Fruit fly (Drosophila melanogaster) whole organism, embryonic: ENCODE results near the gene CG12116.

Source experiments
- CG11247 ChIP-seq: fragments of 200-800 bp; sonication (Bioruptor generic); IDR thresholded peaks from 2 replicates; pipeline ENCODE4 v1.3.6; 2022; ENCODE audit warnings: missing biosample characterization, missing genetic modification characterization
- CG16813 ChIP-seq: fragments of 200-800 bp; sonication (Bioruptor generic); IDR thresholded peaks from 3 replicates; pipeline ENCODE4 v1.3.6; 2022; ENCODE audit warnings: missing biosample characterization, missing genetic modification characterization; ENCODE audit not compliant: partially characterized antibody
- CG17385 ChIP-seq: fragments of 200-800 bp; sonication (Bioruptor generic); optimal IDR thresholded peaks from 3 replicates; lab custom pipeline; 2018; ENCODE audit warnings: missing biosample characterization, mild to moderate bottlenecking, missing genetic modification characterization
- CG2116 ChIP-seq: fragments of 200-800 bp; sonication (Bioruptor generic); optimal IDR thresholded peaks from 3 replicates; lab custom pipeline; 2018; ENCODE audit warnings: missing biosample characterization, mild to moderate bottlenecking, missing genetic modification characterization
- CG30020 ChIP-seq: fragments of 200-800 bp; optimal IDR thresholded peaks from 2 replicates; lab custom pipeline; 2019; ENCODE audit warnings: missing biosample characterization, mild to moderate bottlenecking, missing genetic modification characterization, moderate library complexity
- CG3065 ChIP-seq: fragments of 200-800 bp; sonication (Bioruptor generic); optimal IDR thresholded peaks from 2 replicates; lab custom pipeline; 2016; ENCODE audit warnings: missing biosample characterization, missing genetic modification characterization
- CG31388 ChIP-seq: fragments of 200-800 bp; sonication (Bioruptor generic); optimal IDR thresholded peaks from 2 replicates; lab custom pipeline; 2016; ENCODE audit warnings: missing biosample characterization, missing genetic modification characterization
- CG3163 ChIP-seq: fragments of 200-800 bp; sonication (Bioruptor generic); optimal IDR thresholded peaks from 3 replicates; lab custom pipeline; 2016; ENCODE audit warnings: missing biosample characterization, missing genetic modification characterization
- CG32772 ChIP-seq: fragments of 200-800 bp; sonication (Bioruptor generic); IDR thresholded peaks from 2 replicates; pipeline ENCODE4 v1.3.6; 2022; ENCODE audit warnings: missing biosample characterization, missing genetic modification characterization
- CG42726 ChIP-seq: fragments of 200-800 bp; sonication (Bioruptor generic); IDR thresholded peaks from 2 replicates; pipeline ENCODE4 v1.3.6; 2022; ENCODE audit warnings: missing biosample characterization, missing genetic modification characterization; ENCODE audit not compliant: partially characterized antibody
- CG6254 ChIP-seq: fragments of 200-800 bp; sonication (Bioruptor generic); optimal IDR thresholded peaks from 3 replicates; lab custom pipeline; 2017; ENCODE audit warnings: mild to moderate bottlenecking, missing biosample characterization, missing genetic modification reagents, missing genetic modification characterization
- CG6654 ChIP-seq: fragments of 200-800 bp; sonication (Bioruptor generic); optimal IDR thresholded peaks from 2 replicates; lab custom pipeline; 2017; ENCODE audit warnings: missing biosample characterization, mild to moderate bottlenecking, missing genetic modification characterization
- CG9609 ChIP-seq: fragments of 200-800 bp; sonication (Bioruptor generic); optimal IDR thresholded peaks from 3 replicates; lab custom pipeline; 2016; ENCODE audit warnings: missing biosample characterization, missing genetic modification characterization
- CG9876 ChIP-seq: fragments of 200-800 bp; sonication (Bioruptor generic); optimal IDR thresholded peaks from 2 replicates; lab custom pipeline; 2016; ENCODE audit warnings: missing biosample characterization, missing genetic modification characterization
- Camta ChIP-seq: fragments of 200-800 bp; sonication (Bioruptor generic); optimal IDR thresholded peaks from 2 replicates; lab custom pipeline; 2016; ENCODE audit warnings: missing biosample characterization, missing genetic modification characterization
- Dbx ChIP-seq: fragments of 200-800 bp; sonication (Bioruptor generic); IDR thresholded peaks from 3 replicates; pipeline ENCODE4 v1.3.6; 2022; ENCODE audit warnings: missing biosample characterization, missing genetic modification characterization
- Dip2 ChIP-seq: fragments of 200-800 bp; sonication (Bioruptor generic); IDR thresholded peaks from 2 replicates; pipeline ENCODE4 v1.3.6; 2022; ENCODE audit warnings: missing biosample characterization, missing genetic modification characterization
- Doc2 ChIP-seq: fragments of 200-800 bp; sonication (Bioruptor generic); IDR thresholded peaks from 2 replicates; pipeline ENCODE4 v1.3.6; 2022; ENCODE audit warnings: missing biosample characterization, missing genetic modification characterization
- Ets97D ChIP-seq: fragments of 200-800 bp; sonication (Bioruptor generic); optimal IDR thresholded peaks from 3 replicates; lab custom pipeline; 2016; ENCODE audit warnings: missing biosample characterization, missing genetic modification characterization
- Hmx ChIP-seq: fragments of 200-800 bp; sonication (Bioruptor generic); optimal IDR thresholded peaks from 2 replicates; lab custom pipeline; 2016; ENCODE audit warnings: missing biosample characterization, missing genetic modification characterization
- Jarid2 ChIP-seq: fragments of 200-800 bp; sonication (Bioruptor generic); optimal IDR thresholded peaks from 3 replicates; lab custom pipeline; 2017; ENCODE audit warnings: mild to moderate bottlenecking, missing biosample characterization, missing genetic modification reagents, missing genetic modification characterization
- Mad ChIP-seq: fragments of 200-800 bp; sonication (Bioruptor generic); optimal IDR thresholded peaks from 2 replicates; lab custom pipeline; 2016; ENCODE audit warnings: missing biosample characterization, missing genetic modification characterization
- Mrtf ChIP-seq: fragments of 200-800 bp; sonication (Bioruptor generic); IDR thresholded peaks from 3 replicates; pipeline ENCODE4 v1.3.6; 2022; ENCODE audit warnings: missing biosample characterization, missing genetic modification characterization
- NFAT ChIP-seq: fragments of 200-800 bp; sonication (Bioruptor generic); IDR thresholded peaks from 2 replicates; pipeline ENCODE4 v1.3.6; 2022; ENCODE audit warnings: missing biosample characterization, missing genetic modification characterization
- NK7.1 ChIP-seq: fragments of 200-800 bp; sonication (Bioruptor generic); optimal IDR thresholded peaks from 3 replicates; lab custom pipeline; 2016; ENCODE audit warnings: missing biosample characterization, missing genetic modification characterization
- Oli ChIP-seq: fragments of 200-800 bp; sonication (Bioruptor generic); optimal IDR thresholded peaks from 2 replicates; lab custom pipeline; 2018; ENCODE audit warnings: missing biosample characterization, mild to moderate bottlenecking, missing genetic modification characterization, moderate library complexity
- PHDP ChIP-seq: fragments of 200-800 bp; sonication (Bioruptor generic); optimal IDR thresholded peaks from 3 replicates; lab custom pipeline; 2018; ENCODE audit warnings: missing biosample characterization, mild to moderate bottlenecking, missing genetic modification characterization, moderate library complexity
- Rx ChIP-seq: fragments of 200-800 bp; sonication (Bioruptor generic); IDR thresholded peaks from 2 replicates; pipeline ENCODE4 v1.3.6; 2022; ENCODE audit warnings: missing biosample characterization, missing genetic modification characterization
- Scr ChIP-seq: fragments of 200-800 bp; sonication (Bioruptor generic); IDR thresholded peaks from 2 replicates; pipeline ENCODE4 v1.3.6; 2022; ENCODE audit warnings: missing biosample characterization, missing genetic modification characterization; ENCODE audit not compliant: partially characterized antibody
- Spps ChIP-seq: fragments of 200-800 bp; sonication (Bioruptor generic); optimal IDR thresholded peaks from 2 replicates; lab custom pipeline; 2018; ENCODE audit warnings: missing biosample characterization, mild to moderate bottlenecking, missing genetic modification characterization
- Taf1 ChIP-seq: fragments of 200-800 bp; sonication (Bioruptor generic); IDR thresholded peaks from 2 replicates; pipeline ENCODE4 v1.3.6; 2022; ENCODE audit warnings: missing biosample characterization, missing genetic modification characterization
- YL-1 ChIP-seq: fragments of 200-800 bp; sonication (Bioruptor generic); optimal IDR thresholded peaks from 3 replicates; lab custom pipeline; 2017; ENCODE audit warnings: missing biosample characterization, mild to moderate bottlenecking, missing genetic modification characterization
- ash1 ChIP-seq: fragments of 200-800 bp; sonication (Bioruptor generic); optimal IDR thresholded peaks from 2 replicates; lab custom pipeline; 2018; ENCODE audit warnings: missing biosample characterization, mild to moderate bottlenecking, missing genetic modification characterization
- bowl ChIP-seq: fragments of 200-800 bp; sonication (Bioruptor generic); IDR thresholded peaks from 2 replicates; pipeline ENCODE4 v1.3.6; 2022; ENCODE audit warnings: missing biosample characterization, missing genetic modification characterization
- cwo ChIP-seq: fragments of 200-800 bp; sonication (Bioruptor generic); optimal IDR thresholded peaks from 3 replicates; lab custom pipeline; 2017; ENCODE audit warnings: missing biosample characterization, missing genetic modification characterization, mild to moderate bottlenecking, moderate library complexity, missing genetic modification reagents
- fru ChIP-seq: fragments of >200 bp; optimal IDR thresholded peaks from 2 replicates; lab custom pipeline; 2017
- gem ChIP-seq: fragments of 200-800 bp; sonication (Bioruptor generic); optimal IDR thresholded peaks from 2 replicates; lab custom pipeline; 2019; ENCODE audit warnings: missing biosample characterization, mild to moderate bottlenecking, missing genetic modification characterization, moderate library complexity
- her ChIP-seq: fragments of 200-800 bp; sonication (Bioruptor generic); optimal IDR thresholded peaks from 2 replicates; lab custom pipeline; 2016; ENCODE audit warnings: missing biosample characterization, missing genetic modification characterization
- hth ChIP-seq: fragments of >200 bp; optimal IDR thresholded peaks from 2 replicates; lab custom pipeline; 2017; ENCODE audit warnings: inconsistent platforms
- kni ChIP-seq: fragments of 200-800 bp; sonication (Bioruptor generic); optimal IDR thresholded peaks from 3 replicates; lab custom pipeline; 2017; ENCODE audit warnings: mild to moderate bottlenecking, missing biosample characterization, missing genetic modification reagents, missing genetic modification characterization
- maf-S ChIP-seq: fragments of 200-800 bp; sonication (Bioruptor generic); optimal IDR thresholded peaks from 2 replicates; lab custom pipeline; 2016; ENCODE audit warnings: missing biosample characterization, missing genetic modification characterization
- mam ChIP-seq: fragments of 200-800 bp; sonication (Bioruptor generic); optimal IDR thresholded peaks from 3 replicates; lab custom pipeline; 2016; ENCODE audit warnings: missing biosample characterization, missing genetic modification characterization
- mld ChIP-seq: fragments of 200-800 bp; sonication (Bioruptor generic); IDR thresholded peaks from 3 replicates; pipeline ENCODE4 v1.3.6; 2022; ENCODE audit warnings: missing biosample characterization, missing genetic modification characterization; ENCODE audit not compliant: partially characterized antibody
- otp ChIP-seq: fragments of 200-800 bp; sonication (Bioruptor generic); IDR thresholded peaks from 3 replicates; pipeline ENCODE4, ENCODE4 v1.3.6; 2022; ENCODE audit warnings: missing biosample characterization, missing genetic modification characterization
- pb ChIP-seq: fragments of 200-800 bp; sonication (Bioruptor generic); optimal IDR thresholded peaks from 3 replicates; lab custom pipeline; 2016; ENCODE audit warnings: missing biosample characterization, missing genetic modification characterization
- schlank ChIP-seq: fragments of 200-800 bp; sonication (Bioruptor generic); optimal IDR thresholded peaks from 2 replicates; lab custom pipeline; 2018; ENCODE audit warnings: missing biosample characterization, mild to moderate bottlenecking, missing genetic modification characterization
- sd ChIP-seq: fragments of 200-800 bp; sonication (Bioruptor generic); optimal IDR thresholded peaks from 3 replicates; lab custom pipeline; 2018; ENCODE audit warnings: missing biosample characterization, mild to moderate bottlenecking, missing genetic modification characterization, moderate library complexity
- tin ChIP-seq: fragments of 200-800 bp; sonication (Bioruptor generic); optimal IDR thresholded peaks from 3 replicates; lab custom pipeline; 2016; ENCODE audit warnings: missing biosample characterization, missing genetic modification characterization
- trh ChIP-seq: fragments of 200-800 bp; sonication (Bioruptor generic); optimal IDR thresholded peaks from 2 replicates; lab custom pipeline; 2016; ENCODE audit warnings: missing biosample characterization, missing genetic modification characterization
- tx ChIP-seq: fragments of 200-800 bp; sonication (Bioruptor generic); optimal IDR thresholded peaks from 2 replicates; lab custom pipeline; 2016; ENCODE audit warnings: missing biosample characterization, missing genetic modification characterization
- zen ChIP-seq: fragments of 200-800 bp; sonication (Bioruptor generic); optimal IDR thresholded peaks from 3 replicates; lab custom pipeline; 2018; ENCODE audit warnings: missing biosample characterization, mild to moderate bottlenecking, missing genetic modification characterization, moderate library complexity
- zfh1 ChIP-seq: fragments of 200-800 bp; sonication (Bioruptor generic); IDR thresholded peaks from 3 replicates; pipeline ENCODE4 v1.3.6; 2022; ENCODE audit warnings: missing biosample characterization, missing genetic modification characterization
- zfh2 ChIP-seq: fragments of 200-800 bp; sonication (Bioruptor generic); optimal IDR thresholded peaks from 2 replicates; lab custom pipeline; 2016; ENCODE audit warnings: missing biosample characterization, missing genetic modification characterization

The CG12116 gene

DNA sequence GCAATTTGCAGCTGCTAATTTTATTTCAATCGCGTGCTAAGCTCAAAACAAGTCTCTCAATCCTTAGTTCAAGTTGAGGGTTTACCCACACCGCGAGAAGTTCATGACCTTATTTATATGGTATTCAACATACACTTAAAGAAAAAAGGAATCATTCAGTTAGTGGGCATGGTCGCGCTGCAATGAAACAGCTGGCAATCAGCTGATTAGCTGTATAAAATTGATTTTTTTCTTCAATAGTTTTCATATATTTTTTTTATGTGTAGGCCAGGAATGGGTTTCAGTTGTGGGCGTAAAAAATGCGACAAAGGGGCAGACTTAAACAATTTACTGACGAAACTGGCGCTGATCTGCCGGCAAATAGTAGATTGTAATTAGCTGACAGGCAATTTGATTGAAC lies 30.3 kb upstream of the CG12116 start (continued):
- no peak for TF ChIP-seq schlank (tag; lab: Kevin White, UChicago)
- TF ChIP-seq gem (tag; lab: Kevin White, UChicago): peak; percentile 12
- TF ChIP-seq zen (tag; lab: Kevin White, UChicago): no peak
- no peak for TF ChIP-seq Ets97D (GFP tag; lab: Kevin White, UChicago)
- TF ChIP-seq NK7.1: no peak
- TF ChIP-seq Dbx (GFP tag; lab: Robert Waterston, UW): no peak
- TF ChIP-seq Spps (tag; lab: Kevin White, UChicago): no peak
- TF ChIP-seq Rx (GFP tag; lab: Robert Waterston, UW): no peak
- no peak for TF ChIP-seq hth (lab: Kevin White, UChicago)
- no peak for TF ChIP-seq CG30020 (tag; lab: Kevin White, UChicago)
- TF ChIP-seq tx (GFP tag; lab: Kevin White, UChicago): no peak
- TF ChIP-seq Oli (tag; lab: Kevin White, UChicago): no peak
- TF ChIP-seq Camta (GFP tag; lab: Kevin White, UChicago): no peak
- no peak for TF ChIP-seq CG16813
- no peak for TF ChIP-seq CG11247 (GFP tag; lab: Robert Waterston, UW)
- no peak for TF ChIP-seq CG6654 (GFP tag; lab: Kevin White, UChicago)
- TF ChIP-seq CG17385 (GFP tag; lab: Kevin White, UChicago): no peak
- TF ChIP-seq NFAT (GFP tag; lab: Robert Waterston, UW): no peak
- TF ChIP-seq Mad (GFP tag; lab: Kevin White, UChicago): no peak
- no peak for TF ChIP-seq CG42726
- peak; percentile 31; the same call in 1 of the 3 replicates for TF ChIP-seq zfh1 (GFP tag; lab: Robert Waterston, UW)
- no peak for TF ChIP-seq PHDP (tag; lab: Kevin White, UChicago)
- no peak for TF ChIP-seq mam
- TF ChIP-seq Jarid2 (GFP tag; lab: Kevin White, UChicago): no peak
- no peak for TF ChIP-seq CG9876
- TF ChIP-seq maf-S (GFP tag; lab: Kevin White, UChicago): no peak
- TF ChIP-seq ash1 (GFP tag; lab: Kevin White, UChicago): no peak
- TF ChIP-seq tin (GFP tag; lab: Kevin White, UChicago): no peak
- no peak for TF ChIP-seq pb (GFP tag; lab: Kevin White, UChicago)
- no peak for TF ChIP-seq Doc2 (GFP tag; lab: Robert Waterston, UW)
- TF ChIP-seq Scr (GFP tag; lab: Robert Waterston, UW): no peak
- TF ChIP-seq trh (GFP tag; lab: Kevin White, UChicago): no peak
- TF ChIP-seq cwo: no peak
- no peak for TF ChIP-seq Taf1 (GFP tag; lab: Robert Waterston, UW)
- no peak for TF ChIP-seq her (GFP tag; lab: Kevin White, UChicago)
- no peak for TF ChIP-seq mld (GFP tag; lab: Robert Waterston, UW)
- no peak for TF ChIP-seq fru (lab: Kevin White, UChicago)
- TF ChIP-seq CG3065 (GFP tag; lab: Kevin White, UChicago): no peak
- no peak for TF ChIP-seq bowl
- no peak for TF ChIP-seq CG6254
- no peak for TF ChIP-seq CG31388 (GFP tag; lab: Kevin White, UChicago)
- TF ChIP-seq otp: no peak
- TF ChIP-seq sd: no peak
- no peak for TF ChIP-seq CG2116 (GFP tag; lab: Kevin White, UChicago)
- TF ChIP-seq Mrtf (GFP tag; lab: Robert Waterston, UW): no peak
- TF ChIP-seq YL-1: no peak
- no peak for TF ChIP-seq Hmx (GFP tag; lab: Kevin White, UChicago)
- no peak for TF ChIP-seq CG3163 (GFP tag; lab: Kevin White, UChicago)
- TF ChIP-seq CG32772 (GFP tag; lab: Robert Waterston, UW): no peak
- TF ChIP-seq CG9609 (GFP tag; lab: Kevin White, UChicago): no peak
- TF ChIP-seq Dip2 (GFP tag; lab: Robert Waterston, UW): no peak
- no peak for TF ChIP-seq zfh2
- no peak for TF ChIP-seq kni
